Worm (Caenorhabditis elegans) whole organism, L1 larva: Measurements from ENCODE around the gene pals-17.

Experiments
- C04F5.9 ChIP-seq: sonication (generic microtip); optimal IDR thresholded peaks from 2 replicates; lab custom pipeline; 2016; ENCODE audit warnings: missing genetic modification characterization, missing compliant biosample characterization
- C16A3.4 ChIP-seq: fragments of 150-350 bp; optimal IDR thresholded peaks from 2 replicates; lab custom pipeline; 2014; ENCODE audit warnings: missing biosample characterization, missing genetic modification characterization
- aly-2 ChIP-seq: fragments of 150-350 bp; optimal IDR thresholded peaks from 2 replicates; lab custom pipeline; 2014; ENCODE audit warnings: missing biosample characterization, missing genetic modification characterization
- ama-1 ChIP-seq: fragments of 150-350 bp; optimal IDR thresholded peaks from 2 replicates; lab custom pipeline; 2014
- ceh-63 ChIP-seq: fragments of 200-800 bp; sonication (Bioruptor generic); optimal IDR thresholded peaks from 2 replicates; lab custom pipeline; 2018; ENCODE audit warnings: mild to moderate bottlenecking, missing genetic modification characterization, missing compliant biosample characterization
- ceh-82 ChIP-seq, 3 experiments: fragments of 150-350 bp in 1 of 3; sonication (generic microtip) in 2 of 3; optimal IDR thresholded peaks; 2 replicates each; lab custom pipeline; 2014 to 2017; ENCODE audit warnings: missing biosample characterization in 3 of 3, missing genetic modification characterization in 3 of 3
- ceh-88 ChIP-seq: fragments of 200-800 bp; sonication (Bioruptor generic); IDR thresholded peaks from 2 replicates; pipeline ENCODE4 v1.3.6; 2022; ENCODE audit warnings: missing genetic modification characterization, missing compliant biosample characterization
- dsc-1 ChIP-seq: sonication (generic microtip); optimal IDR thresholded peaks from 2 replicates; lab custom pipeline; 2016; ENCODE audit warnings: mild to moderate bottlenecking, missing genetic modification characterization, missing compliant biosample characterization
- egl-27 ChIP-seq, 2 experiments: fragments of 150-350 bp in 1 of 2; sonication (generic microtip); optimal IDR thresholded peaks; 3 replicates each; lab custom pipeline; 2017 to 2018; ENCODE audit warnings: missing biosample characterization in 2 of 2, missing genetic modification characterization in 2 of 2, missing genetic modification reagents in 2 of 2
- elt-3 ChIP-seq, 6 experiments: fragments of 150-350 bp in 1 of 6; sonication (generic microtip); optimal IDR thresholded peaks; 2 replicates each; lab custom pipeline; 2017 to 2018; ENCODE audit warnings: missing biosample characterization in 6 of 6, missing genetic modification characterization in 6 of 6, inconsistent platforms in 1 of 6
- ets-5 ChIP-seq: fragments of 200-800 bp; sonication (Bioruptor generic); IDR thresholded peaks from 2 replicates; pipeline ENCODE4 v1.3.6; 2022; ENCODE audit warnings: missing genetic modification characterization, missing compliant biosample characterization
- fkh-10 ChIP-seq: sonication (generic microtip); optimal IDR thresholded peaks from 2 replicates; lab custom pipeline; 2017; ENCODE audit warnings: missing biosample characterization, missing genetic modification reagents, missing genetic modification characterization
- hpl-2 ChIP-seq: fragments of 150-350 bp; optimal IDR thresholded peaks from 2 replicates; lab custom pipeline; 2014; ENCODE audit warnings: missing biosample characterization, missing genetic modification reagents, missing genetic modification characterization
- isw-1 ChIP-seq: fragments of 200-800 bp; sonication (Bioruptor generic); IDR thresholded peaks from 2 replicates; pipeline ENCODE4 v1.3.6; 2022; ENCODE audit warnings: missing genetic modification characterization, missing compliant biosample characterization
- lin-14 ChIP-seq: fragments of 200-800 bp; sonication (Bioruptor generic); optimal IDR thresholded peaks from 2 replicates; lab custom pipeline; 2018; ENCODE audit warnings: mild to moderate bottlenecking, missing genetic modification characterization, moderate library complexity, missing compliant biosample characterization
- lin-15B ChIP-seq: fragments of 150-350 bp; sonication (generic microtip); optimal IDR thresholded peaks from 3 replicates; lab custom pipeline; 2014; ENCODE audit warnings: missing biosample characterization, missing genetic modification characterization
- lin-35 ChIP-seq, 2 experiments: fragments of 150-350 bp; optimal IDR thresholded peaks; 2 replicates each; lab custom pipeline; 2014; ENCODE audit warnings: missing biosample characterization in 2 of 2, missing genetic modification characterization in 2 of 2, missing genetic modification reagents in 2 of 2
- lin-39 ChIP-seq: fragments of 150-350 bp; optimal IDR thresholded peaks from 2 replicates; lab custom pipeline; 2014; ENCODE audit warnings: missing biosample characterization, missing genetic modification reagents, missing genetic modification characterization
- lir-3 ChIP-seq: sonication (generic microtip); optimal IDR thresholded peaks from 2 replicates; lab custom pipeline; 2016; ENCODE audit warnings: mild to moderate bottlenecking, missing genetic modification characterization, moderate library complexity, missing compliant biosample characterization; ENCODE audit not compliant: poor library complexity
- mab-9 ChIP-seq: fragments of 200-800 bp; sonication (Bioruptor generic); IDR thresholded peaks from 2 replicates; pipeline ENCODE4 v1.3.6; 2022; ENCODE audit warnings: missing genetic modification reagents, missing genetic modification characterization, missing compliant biosample characterization
- mdl-1 ChIP-seq, 2 experiments: fragments of 150-350 bp; optimal IDR thresholded peaks; 2 replicates each; lab custom pipeline; 2014 to 2017; ENCODE audit warnings: missing biosample characterization in 2 of 2, missing genetic modification characterization in 2 of 2, inconsistent platforms in 1 of 2
- mef-2 ChIP-seq: fragments of 150-350 bp; optimal IDR thresholded peaks from 2 replicates; lab custom pipeline; 2014; ENCODE audit warnings: missing biosample characterization, missing genetic modification characterization
- nhr-11 ChIP-seq: fragments of 150-350 bp; optimal IDR thresholded peaks from 2 replicates; lab custom pipeline; 2014; ENCODE audit warnings: missing biosample characterization, missing genetic modification characterization
- nhr-12 ChIP-seq: sonication (generic microtip); optimal IDR thresholded peaks from 2 replicates; lab custom pipeline; 2017; ENCODE audit warnings: missing biosample characterization, missing genetic modification characterization
- nhr-47 ChIP-seq: sonication (generic microtip); optimal IDR thresholded peaks from 2 replicates; lab custom pipeline; 2016; ENCODE audit warnings: mild to moderate bottlenecking, missing genetic modification characterization, moderate library complexity, missing compliant biosample characterization
- nhr-76 ChIP-seq: sonication (generic microtip); optimal IDR thresholded peaks from 2 replicates; lab custom pipeline; 2017; ENCODE audit warnings: missing biosample characterization, missing genetic modification characterization
- nhr-77 ChIP-seq: fragments of 150-350 bp; optimal IDR thresholded peaks from 2 replicates; lab custom pipeline; 2014; ENCODE audit warnings: missing biosample characterization, missing genetic modification characterization
- nhr-90 ChIP-seq: sonication (generic microtip); optimal IDR thresholded peaks from 2 replicates; lab custom pipeline; 2016; ENCODE audit warnings: mild to moderate bottlenecking, missing genetic modification characterization, missing compliant biosample characterization; ENCODE audit not compliant: poor library complexity
- pag-3 ChIP-seq: sonication (generic microtip); optimal IDR thresholded peaks from 2 replicates; lab custom pipeline; 2017; ENCODE audit warnings: missing genetic modification characterization, mild to moderate bottlenecking, missing compliant biosample characterization, antibody characterized with exemption, borderline replicate concordance; ENCODE audit not compliant: insufficient read depth
- pax-3 ChIP-seq: fragments of 200-800 bp; sonication (Bioruptor generic); optimal IDR thresholded peaks from 2 replicates; lab custom pipeline; 2018; ENCODE audit warnings: mild to moderate bottlenecking, missing genetic modification characterization, moderate library complexity, missing compliant biosample characterization
- snpc-4 ChIP-seq: fragments of 150-350 bp; optimal IDR thresholded peaks from 2 replicates; lab custom pipeline; 2014; ENCODE audit warnings: missing biosample characterization, missing genetic modification characterization
- snu-23 ChIP-seq: sonication (generic microtip); optimal IDR thresholded peaks from 2 replicates; lab custom pipeline; 2016; ENCODE audit warnings: missing genetic modification characterization, missing compliant biosample characterization
- sox-4 ChIP-seq: sonication (generic microtip); optimal IDR thresholded peaks from 2 replicates; lab custom pipeline; 2016; ENCODE audit warnings: missing genetic modification characterization, missing compliant biosample characterization
- sptf-1 ChIP-seq: fragments of 150-350 bp; optimal IDR thresholded peaks from 2 replicates; lab custom pipeline; 2014; ENCODE audit warnings: missing biosample characterization, missing genetic modification characterization
- sup-37 ChIP-seq: fragments of 200-800 bp; sonication (Bioruptor generic); optimal IDR thresholded peaks from 2 replicates; lab custom pipeline; 2018; ENCODE audit warnings: mild to moderate bottlenecking, missing genetic modification characterization, missing compliant biosample characterization
- swsn-7 ChIP-seq: sonication (generic microtip); optimal IDR thresholded peaks from 2 replicates; lab custom pipeline; 2016; ENCODE audit warnings: missing genetic modification characterization, missing compliant biosample characterization
- unc-62 ChIP-seq: fragments of 150-350 bp; optimal IDR thresholded peaks from 2 replicates; lab custom pipeline; 2014; ENCODE audit warnings: missing biosample characterization, missing genetic modification reagents, missing genetic modification characterization
- unc-98 ChIP-seq: fragments of 200-800 bp; sonication (Bioruptor generic); IDR thresholded peaks from 2 replicates; pipeline ENCODE4 v1.3.6; 2022; ENCODE audit warnings: missing genetic modification characterization, missing compliant biosample characterization
- vab-15 ChIP-seq: sonication (generic microtip); optimal IDR thresholded peaks from 2 replicates; lab custom pipeline; 2017; ENCODE audit warnings: missing genotype, mild to moderate bottlenecking, missing genetic modification characterization, missing compliant biosample characterization
- xbp-1 ChIP-seq: sonication (generic microtip); optimal IDR thresholded peaks from 2 replicates; lab custom pipeline; 2016; ENCODE audit warnings: missing genetic modification characterization, missing compliant biosample characterization
- zip-4 ChIP-seq: fragments of 200-800 bp; sonication (Bioruptor generic); optimal IDR thresholded peaks from 2 replicates; lab custom pipeline; 2018; ENCODE audit warnings: mild to moderate bottlenecking, missing genetic modification characterization, moderate library complexity, missing compliant biosample characterization

pals-17 gene

ce11 chrIII:1418709-1419108, 27.1 kb upstream of the pals-17 start (continued):
- no peak for TF ChIP-seq ets-5 (GFP tag; lab: Robert Waterston, UW)
- TF ChIP-seq nhr-11 (tag; lab: Kevin White, UChicago), result no peak
- TF ChIP-seq snu-23 (GFP tag; lab: Kevin White, UChicago), result peak; percentile 93
- TF ChIP-seq ceh-88 (GFP tag; lab: Robert Waterston, UW), result no peak
- TF ChIP-seq fkh-10, result peak; percentile 62
- TF ChIP-seq ama-1 (lab: Kevin White, UChicago), result peak; percentile 80
- TF ChIP-seq lin-39 (tag; lab: Kevin White, UChicago), result peak; percentile 5
- TF ChIP-seq C16A3.4 (tag; lab: Kevin White, UChicago), result peak; percentile 87
- TF ChIP-seq ceh-63 (GFP tag; lab: Kevin White, UChicago), result no peak
- TF ChIP-seq unc-98 (GFP tag; lab: Robert Waterston, UW), result 0 out of 2 replicates have a peak, but pooled peaks have one; percentile 7
- TF ChIP-seq mdl-1 (tag; optimal IDR thresholded peaks at IDR 0.05; lab: Kevin White, UChicago), result peak in 1 of 2 experiments; percentile 89
- no peak for TF ChIP-seq sptf-1 (tag; lab: Kevin White, UChicago)
- peak; percentile 33 for TF ChIP-seq vab-15 (tag; lab: Kevin White, UChicago)
- no peak for TF ChIP-seq unc-62 (GFP tag; lab: Kevin White, UChicago)
- TF ChIP-seq sox-4 (tag; lab: Kevin White, UChicago), result peak; percentile 48
- peak; percentile 87 for TF ChIP-seq xbp-1 (tag; lab: Kevin White, UChicago)
- peak; percentile 79 for TF ChIP-seq nhr-77 (tag; lab: Kevin White, UChicago)
- TF ChIP-seq pax-3 (tag; lab: Kevin White, UChicago), result peak; percentile 83
- TF ChIP-seq lin-35 (GFP tag; optimal IDR thresholded peaks at IDR 0.05; lab: Kevin White, UChicago), result peak; percentile 82 to 89
- TF ChIP-seq pag-3 (tag; lab: Kevin White, UChicago), result no peak
- peak; percentile 72 for TF ChIP-seq sup-37 (GFP tag; lab: Kevin White, UChicago)
- TF ChIP-seq nhr-47 (tag; lab: Kevin White, UChicago), result peak; percentile 93
- TF ChIP-seq nhr-90 (tag; lab: Kevin White, UChicago), result peak; percentile 85
- TF ChIP-seq C04F5.9 (tag; lab: Kevin White, UChicago), result peak; percentile 49
- no peak for TF ChIP-seq nhr-12 (tag; lab: Kevin White, UChicago)
- TF ChIP-seq ceh-82 (tag; optimal IDR thresholded peaks at IDR 0.05; lab: Kevin White, UChicago), result peak; percentile 85 to 97 (median 86)
- TF ChIP-seq elt-3 (tag; optimal IDR thresholded peaks at IDR 0.05; lab: Kevin White, UChicago), result peak in 3 of 6 experiments; percentile 61 to 70 (median 69)
- TF ChIP-seq swsn-7 (tag; lab: Kevin White, UChicago), result peak; percentile 88
- TF ChIP-seq egl-27 (tag; optimal IDR thresholded peaks at IDR 0.05; lab: Kevin White, UChicago), result no peak
- TF ChIP-seq isw-1, result peak; percentile 89
- peak; percentile 90 for TF ChIP-seq lin-14 (GFP tag; lab: Kevin White, UChicago)
- TF ChIP-seq lir-3 (tag; lab: Kevin White, UChicago), result no peak
- peak; percentile 34 for TF ChIP-seq snpc-4 (tag; lab: Kevin White, UChicago)
- peak; percentile 15 for TF ChIP-seq aly-2

- TF ChIP-seq hpl-2 (GFP tag; lab: Kevin White, UChicago) (no peak), mab-9 (GFP tag; lab: Robert Waterston, UW) (no peak), lin-15B (tag; lab: Kevin White, UChicago) (no peak), mef-2 (no peak), swsn-7 (tag; lab: Kevin White, UChicago) (no peak), sptf-1 (tag; lab: Kevin White, UChicago) (no peak), nhr-76 (tag; lab: Kevin White, UChicago) (no peak), dsc-1 (tag; lab: Kevin White, UChicago) (no peak), zip-4 (no peak)
Observed at ce11 chrIII:1417090-1417489, 25.4 kb upstream of the pals-17 start, which contains the start of gene elc-1. elc-1 (minus strand) TSS chrIII:1417190.
